Worm (Caenorhabditis elegans): Measurements from ENCODE around the gene fkh-4.

Gene fkh-4

DNA sequence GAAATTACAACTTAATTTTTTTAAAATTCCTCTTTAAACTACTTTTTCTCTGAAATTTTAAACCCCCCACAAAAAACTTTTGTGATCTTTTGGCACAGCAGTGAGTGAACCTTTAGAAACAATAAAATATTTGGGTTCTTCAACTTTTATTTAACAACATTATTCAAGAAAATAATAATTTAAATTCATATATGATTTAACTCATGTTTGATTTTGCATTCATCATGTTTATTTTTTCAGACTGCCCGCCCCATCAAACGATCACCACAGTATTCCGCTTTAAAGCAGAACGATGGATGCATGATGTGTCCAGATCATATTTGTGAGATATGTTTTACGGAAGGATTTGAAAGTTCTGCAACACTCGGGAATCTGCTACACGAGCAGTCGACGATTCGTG, 17.8 kb upstream of the fkh-4 start, which contains the start of gene set-8:
TSS of gene set-8 (plus strand) at position 301 of the 400 bp plus-strand sequence.
- no peak for TF ChIP-seq egl-27 (tag; optimal IDR thresholded peaks at IDR 0.05)
- no peak for TF ChIP-seq F13H6.1 (tag; optimal IDR thresholded peaks at IDR 0.05)
- no peak for TF ChIP-seq gmeb-1 (tag; optimal IDR thresholded peaks at IDR 0.05)
- no peak for TF ChIP-seq lin-13 (GFP tag; optimal IDR thresholded peaks at IDR 0.05)
- no peak for TF ChIP-seq skn-1 (tag; optimal IDR thresholded peaks at IDR 0.05)
- TF ChIP-seq Y55F3AM.14 (GFP tag; optimal IDR thresholded peaks at IDR 0.05), result no peak
- TF ChIP-seq lin-39 (tag; optimal IDR thresholded peaks at IDR 0.05), result no peak
- TF ChIP-seq sma-3 (GFP tag; optimal IDR thresholded peaks at IDR 0.05), result no peak
- no peak for TF ChIP-seq nhr-25 (tag; optimal IDR thresholded peaks at IDR 0.05)
- no peak for TF ChIP-seq nhr-6 (tag; optimal IDR thresholded peaks at IDR 0.05)
- TF ChIP-seq ztf-1 (GFP tag; conservative IDR thresholded peaks at IDR 0.05), result no peak
- TF ChIP-seq mdl-1 (tag; optimal IDR thresholded peaks at IDR 0.05), result no peak

DNA sequence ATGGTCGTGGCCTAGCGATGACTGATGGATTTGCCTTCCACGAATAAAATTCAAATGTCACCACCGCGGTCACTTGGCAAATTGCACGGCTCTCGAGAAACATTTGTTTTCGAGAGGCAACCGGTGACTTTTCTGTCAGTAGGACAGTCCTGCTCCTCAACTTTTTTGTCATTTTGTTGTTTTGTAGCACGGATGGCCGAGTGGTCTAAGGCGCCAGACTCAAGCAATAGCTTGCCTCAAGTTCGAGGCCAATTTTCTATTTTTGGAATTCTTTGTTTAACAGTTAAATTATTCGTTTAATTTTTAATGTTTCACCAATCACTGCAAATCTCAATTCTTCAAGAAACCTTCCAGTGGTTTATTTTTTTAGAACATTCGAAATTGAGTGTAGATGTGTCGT, 15.6 kb upstream of the fkh-4 start:
- no peak for TF ChIP-seq egl-27 (tag; optimal IDR thresholded peaks at IDR 0.05)
- no peak for TF ChIP-seq C34F6.9 (tag; optimal IDR thresholded peaks at IDR 0.05)
- no peak for TF ChIP-seq mdl-1 (tag; optimal IDR thresholded peaks at IDR 0.05)
- no peak for TF ChIP-seq fos-1 (tag; optimal IDR thresholded peaks at IDR 0.05)
- no peak for TF ChIP-seq ceh-16 (tag; optimal IDR thresholded peaks at IDR 0.05)
- no peak for TF ChIP-seq sma-9 (GFP tag; optimal IDR thresholded peaks at IDR 0.05)
- no peak for TF ChIP-seq sma-9 (tag; optimal IDR thresholded peaks at IDR 0.05)
- no peak for TF ChIP-seq sem-4 (tag; optimal IDR thresholded peaks at IDR 0.05)
- TF ChIP-seq ceh-82 (tag; optimal IDR thresholded peaks at IDR 0.05), result no peak
- no peak for TF ChIP-seq nhr-237 (tag; optimal IDR thresholded peaks at IDR 0.05)
- no peak for TF ChIP-seq ama-1 (optimal IDR thresholded peaks at IDR 0.05)
- no peak for TF ChIP-seq sma-3 (GFP tag; optimal IDR thresholded peaks at IDR 0.05)
- no peak for TF ChIP-seq mbf-1 (tag; optimal IDR thresholded peaks at IDR 0.05)
- TF ChIP-seq snpc-4 (tag; optimal IDR thresholded peaks at IDR 0.05), result no peak
- TF ChIP-seq elt-1 (tag; optimal IDR thresholded peaks at IDR 0.05), result no peak
- TF ChIP-seq nhr-129 (tag; optimal IDR thresholded peaks at IDR 0.05), result no peak
- TF ChIP-seq unc-62 (GFP tag; optimal IDR thresholded peaks at IDR 0.05), result no peak
- TF ChIP-seq nhr-23 (tag; optimal IDR thresholded peaks at IDR 0.05), result no peak

DNA sequence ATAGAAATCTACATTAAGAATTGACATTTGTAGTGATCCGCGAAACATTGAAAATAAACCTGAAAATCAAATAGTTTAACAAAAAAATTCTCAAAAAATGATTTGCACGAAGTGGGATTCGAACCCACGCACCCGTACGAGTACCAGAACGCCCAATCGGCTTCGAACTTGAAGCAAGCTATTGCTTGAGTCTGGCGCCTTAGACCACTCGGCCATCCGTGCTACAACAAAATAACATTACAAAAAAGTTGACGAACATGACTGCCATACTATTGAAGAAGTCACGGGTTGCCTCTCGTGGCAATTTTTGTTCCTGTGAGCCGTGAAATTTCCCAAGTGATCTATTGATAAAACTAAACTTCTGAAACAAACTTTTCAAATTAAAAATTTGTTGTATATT, 14.6 kb upstream of the fkh-4 start:
- TF ChIP-seq aly-2 (tag; optimal IDR thresholded peaks at IDR 0.05), result no peak
- no peak for TF ChIP-seq mdl-1 (tag; optimal IDR thresholded peaks at IDR 0.05)
- no peak for TF ChIP-seq unc-39 (tag; optimal IDR thresholded peaks at IDR 0.05)
- TF ChIP-seq ztf-11 (tag; optimal IDR thresholded peaks at IDR 0.05), result no peak
- no peak for TF ChIP-seq sma-9 (GFP tag; optimal IDR thresholded peaks at IDR 0.05)
- TF ChIP-seq sma-9 (tag; optimal IDR thresholded peaks at IDR 0.05), result no peak

DNA sequence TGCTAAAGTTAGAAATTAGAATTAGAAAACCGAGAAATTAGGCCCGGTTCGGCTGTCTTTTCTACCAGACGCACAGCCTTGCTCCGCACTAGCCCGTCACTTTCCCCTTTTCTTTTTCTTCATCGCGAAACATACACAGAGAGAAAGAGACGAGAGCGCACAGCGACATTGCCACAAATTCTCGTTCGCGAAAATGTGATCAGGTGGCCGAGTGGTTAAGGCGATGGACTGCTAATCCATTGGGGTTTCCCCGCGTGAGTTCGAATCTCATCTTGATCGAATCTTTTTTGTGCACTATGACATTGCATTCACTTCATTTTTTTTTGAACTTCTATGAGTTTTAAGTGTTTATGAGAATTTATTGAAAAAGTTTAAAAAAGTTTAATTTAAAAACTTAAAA, 13.8 kb upstream of the fkh-4 start:
- peak; percentile 62 for TF ChIP-seq sma-9 (GFP tag; optimal IDR thresholded peaks at IDR 0.05)
- no peak for TF ChIP-seq sma-9 (tag; optimal IDR thresholded peaks at IDR 0.05)
- TF ChIP-seq alr-1 (tag; optimal IDR thresholded peaks at IDR 0.05), result no peak
- peak; percentile 60 for TF ChIP-seq crh-2 (tag; optimal IDR thresholded peaks at IDR 0.05)
- TF ChIP-seq mbf-1 (tag; optimal IDR thresholded peaks at IDR 0.05), result no peak
- no peak for TF ChIP-seq elt-3 (tag; optimal IDR thresholded peaks at IDR 0.05)
- peak; percentile 13 for TF ChIP-seq lin-11 (tag; optimal IDR thresholded peaks at IDR 0.05)
- no peak for TF ChIP-seq skn-1 (tag; optimal IDR thresholded peaks at IDR 0.05)
- peak; percentile 45 for TF ChIP-seq unc-55 (GFP tag; optimal IDR thresholded peaks at IDR 0.05)
- TF ChIP-seq F13H6.1 (tag; optimal IDR thresholded peaks at IDR 0.05), result peak; percentile 47
- TF ChIP-seq gmeb-1 (tag; optimal IDR thresholded peaks at IDR 0.05), result peak; percentile 35
- no peak for TF ChIP-seq blmp-1 (tag; optimal IDR thresholded peaks at IDR 0.05; ENCODE audit: insufficient read depth)
- no peak for TF ChIP-seq sem-4 (tag; optimal IDR thresholded peaks at IDR 0.05)
- TF ChIP-seq Y55F3AM.14 (GFP tag; optimal IDR thresholded peaks at IDR 0.05), result no peak
- TF ChIP-seq nhr-12 (tag; optimal IDR thresholded peaks at IDR 0.05), result no peak
- no peak for TF ChIP-seq ama-1 (optimal IDR thresholded peaks at IDR 0.05)
- TF ChIP-seq snpc-4 (tag; optimal IDR thresholded peaks at IDR 0.05), result peak; percentile 3
- TF ChIP-seq sma-3 (GFP tag; optimal IDR thresholded peaks at IDR 0.05), result peak; percentile 31
- peak; percentile 51 for TF ChIP-seq nhr-21 (tag; optimal IDR thresholded peaks at IDR 0.05)
- peak; percentile 45 for TF ChIP-seq fos-1 (tag; optimal IDR thresholded peaks at IDR 0.05)
- peak; percentile 75 for TF ChIP-seq nhr-129 (tag; optimal IDR thresholded peaks at IDR 0.05)
- no peak for TF ChIP-seq ztf-4 (tag; optimal IDR thresholded peaks at IDR 0.05)

Data from whole organism, L2 larva.